Worm (Caenorhabditis elegans): ENCODE measurements around the gene lgc-41.

- TF ChIP-seq snpc-4 (tag; optimal IDR thresholded peaks at IDR 0.05) (no peak), ama-1 (optimal IDR thresholded peaks at IDR 0.05) (no peak), ztf-11 (tag; optimal IDR thresholded peaks at IDR 0.05) (no peak), lin-39 (tag; optimal IDR thresholded peaks at IDR 0.05) (no peak), ceh-28 (tag; optimal IDR thresholded peaks at IDR 0.05) (no peak)
Measured at ce11 chrX:10429203-10429602, 24.9 kb upstream of the lgc-41 start.
